Fruit fly (Drosophila melanogaster) whole organism, embryonic: Measurements from ENCODE around the gene Targ3.

ENCODE experiments used
- Aef1 ChIP-seq: fragments of 200-800 bp; sonication (Bioruptor generic); IDR thresholded peaks from 3 replicates; pipeline ENCODE4 v1.3.6; 2022; ENCODE audit warnings: missing biosample characterization, missing genetic modification characterization
- Bteb2 ChIP-seq: fragments of 200-800 bp; sonication (Bioruptor generic); optimal IDR thresholded peaks from 2 replicates; lab custom pipeline; 2016; ENCODE audit warnings: missing biosample characterization, missing genetic modification characterization
- CG10147 ChIP-seq: fragments of 200-800 bp; sonication (Bioruptor generic); optimal IDR thresholded peaks from 2 replicates; lab custom pipeline; 2019; ENCODE audit warnings: missing biosample characterization, mild to moderate bottlenecking, missing genetic modification characterization, moderate library complexity
- CG10267 ChIP-seq: fragments of 200-800 bp; sonication (Bioruptor generic); optimal IDR thresholded peaks from 2 replicates; lab custom pipeline; 2018; ENCODE audit warnings: missing biosample characterization, mild to moderate bottlenecking, missing genetic modification characterization, moderate library complexity
- CG10321 ChIP-seq: fragments of 200-800 bp; sonication (Bioruptor generic); IDR thresholded peaks from 2 replicates; pipeline ENCODE4 v1.3.6; 2022; ENCODE audit warnings: missing biosample characterization, missing genetic modification characterization
- CG13287 ChIP-seq: fragments of 200-800 bp; sonication (Bioruptor generic); IDR thresholded peaks from 2 replicates; pipeline ENCODE4 v1.3.6; 2022; ENCODE audit warnings: missing biosample characterization, missing genetic modification characterization; ENCODE audit not compliant: partially characterized antibody
- CG17568 ChIP-seq: fragments of 200-800 bp; sonication (Bioruptor generic); optimal IDR thresholded peaks from 2 replicates; lab custom pipeline; 2018; ENCODE audit warnings: missing biosample characterization, mild to moderate bottlenecking, missing genetic modification characterization, moderate library complexity
- CG2116 ChIP-seq: fragments of 200-800 bp; sonication (Bioruptor generic); optimal IDR thresholded peaks from 3 replicates; lab custom pipeline; 2018; ENCODE audit warnings: missing biosample characterization, mild to moderate bottlenecking, missing genetic modification characterization
- CG2129 ChIP-seq: fragments of 200-800 bp; sonication (Bioruptor generic); IDR thresholded peaks from 2 replicates; pipeline ENCODE4 v1.3.6; 2022; ENCODE audit warnings: missing biosample characterization, missing genetic modification characterization; ENCODE audit not compliant: partially characterized antibody
- CG32767 ChIP-seq: fragments of 200-800 bp; sonication (Bioruptor generic); IDR thresholded peaks from 2 replicates; pipeline ENCODE4 v1.3.6; 2022; ENCODE audit warnings: missing biosample characterization, missing genetic modification characterization
- CG33213 ChIP-seq: fragments of 200-800 bp; sonication (Bioruptor generic); optimal IDR thresholded peaks from 3 replicates; lab custom pipeline; 2016; ENCODE audit warnings: missing biosample characterization, missing genetic modification characterization
- CG3847 ChIP-seq: fragments of 200-800 bp; sonication (Bioruptor generic); IDR thresholded peaks from 2 replicates; pipeline ENCODE4 v1.3.6; 2022; ENCODE audit warnings: missing biosample characterization, missing genetic modification characterization
- CG4328 ChIP-seq: fragments of 200-800 bp; sonication (Bioruptor generic); optimal IDR thresholded peaks from 3 replicates; lab custom pipeline; 2017; ENCODE audit warnings: missing biosample characterization, missing genetic modification reagents, missing genetic modification characterization
- CG4360 ChIP-seq: fragments of 200-800 bp; sonication (Bioruptor generic); IDR thresholded peaks from 2 replicates; pipeline ENCODE4 v1.3.6; 2022; ENCODE audit warnings: missing biosample characterization, missing genetic modification characterization
- CG8924 ChIP-seq: fragments of 200-800 bp; optimal IDR thresholded peaks from 3 replicates; lab custom pipeline; 2019; ENCODE audit warnings: missing biosample characterization, mild to moderate bottlenecking, missing genetic modification characterization, moderate library complexity
- CHES-1-like ChIP-seq: fragments of 200-800 bp; sonication (Bioruptor generic); optimal IDR thresholded peaks from 2 replicates; lab custom pipeline; 2016; ENCODE audit warnings: missing biosample characterization, missing genetic modification characterization
- CTCF ChIP-seq: fragments of 200-800 bp; sonication (Bioruptor generic); optimal IDR thresholded peaks from 2 replicates; lab custom pipeline; 2017; ENCODE audit warnings: missing biosample characterization, mild to moderate bottlenecking, missing genetic modification characterization, moderate library complexity
- Deaf1 ChIP-seq: fragments of 200-800 bp; optimal IDR thresholded peaks from 3 replicates; lab custom pipeline; 2019; ENCODE audit warnings: missing biosample characterization, mild to moderate bottlenecking, missing genetic modification characterization, moderate library complexity
- HmgD ChIP-seq: fragments of 200-800 bp; sonication (Bioruptor generic); optimal IDR thresholded peaks from 3 replicates; lab custom pipeline; 2016; ENCODE audit warnings: missing biosample characterization, missing genetic modification characterization
- HmgZ ChIP-seq: fragments of 200-800 bp; sonication (Bioruptor generic); optimal IDR thresholded peaks from 2 replicates; lab custom pipeline; 2018; ENCODE audit warnings: missing biosample characterization, mild to moderate bottlenecking, missing genetic modification characterization
- Lhr ChIP-seq: fragments of 200-800 bp; sonication (Bioruptor generic); optimal IDR thresholded peaks from 3 replicates; lab custom pipeline; 2017; ENCODE audit warnings: mild to moderate bottlenecking, missing biosample characterization, missing genetic modification reagents, missing genetic modification characterization
- MBD-R2 ChIP-seq: fragments of 200-800 bp; sonication (Bioruptor generic); IDR thresholded peaks from 2 replicates; pipeline ENCODE4 v1.3.6; 2022; ENCODE audit warnings: missing biosample characterization, missing genetic modification characterization
- MESR4 ChIP-seq: fragments of 200-800 bp; sonication (Bioruptor generic); optimal IDR thresholded peaks from 2 replicates; lab custom pipeline; 2018; ENCODE audit warnings: missing biosample characterization, mild to moderate bottlenecking, missing genetic modification characterization, moderate library complexity
- Med ChIP-seq: fragments of 200-800 bp; sonication (Bioruptor generic); peaks from one replicate; lab custom pipeline; 2016; ENCODE audit warnings: missing biosample characterization, missing genetic modification characterization, mild to moderate bottlenecking, inconsistent platforms, moderate library complexity
- Opbp ChIP-seq: fragments of 200-800 bp; sonication (Bioruptor generic); IDR thresholded peaks from 3 replicates; pipeline ENCODE4 v1.3.6; 2022; ENCODE audit warnings: missing biosample characterization, missing genetic modification characterization; ENCODE audit not compliant: partially characterized antibody
- Ravus ChIP-seq: fragments of 200-800 bp; sonication (Bioruptor generic); IDR thresholded peaks from 2 replicates; pipeline ENCODE4 v1.3.6; 2022; ENCODE audit warnings: missing biosample characterization, missing genetic modification characterization
- Scr ChIP-seq: fragments of 200-800 bp; sonication (Bioruptor generic); IDR thresholded peaks from 2 replicates; pipeline ENCODE4 v1.3.6; 2022; ENCODE audit warnings: missing biosample characterization, missing genetic modification characterization; ENCODE audit not compliant: partially characterized antibody
- Stat92E ChIP-seq, 3 experiments: fragments of >200 bp in 2 of 3; fragments of 200-800 bp in 1 of 3; sonication (Bioruptor generic) in 1 of 3; optimal IDR thresholded peaks; 2 replicates each; lab custom pipeline; 2017 to 2019; ENCODE audit warnings: missing biosample characterization in 3 of 3, missing genetic modification characterization in 3 of 3, mild to moderate bottlenecking in 1 of 3, moderate library complexity in 1 of 3
- Trl ChIP-seq, 3 experiments: fragments of >200 bp in 2 of 3; fragments of 200-800 bp in 1 of 3; sonication (Bioruptor generic) in 1 of 3; optimal IDR thresholded peaks; 2 replicates in 1 of 3; 3 replicates in 2 of 3; lab custom pipeline; 2016 to 2017; ENCODE audit warnings: missing biosample characterization in 1 of 3, missing genetic modification characterization in 1 of 3
- amos ChIP-seq: fragments of 200-800 bp; sonication (Bioruptor generic); IDR thresholded peaks from 2 replicates; pipeline ENCODE4 v1.3.6; 2022; ENCODE audit warnings: missing biosample characterization, missing genetic modification characterization; ENCODE audit not compliant: partially characterized antibody
- bbx ChIP-seq: fragments of 200-800 bp; sonication (Bioruptor generic); IDR thresholded peaks from 2 replicates; pipeline ENCODE4 v1.3.6; 2022; ENCODE audit warnings: missing biosample characterization, missing genetic modification characterization; ENCODE audit not compliant: partially characterized antibody
- chm ChIP-seq: fragments of 200-800 bp; sonication (Bioruptor generic); IDR thresholded peaks from 2 replicates; pipeline ENCODE4 v1.3.6; 2022; ENCODE audit warnings: missing biosample characterization, missing genetic modification characterization
- ci ChIP-seq: fragments of 200-800 bp; sonication (Bioruptor generic); IDR thresholded peaks from 3 replicates; pipeline ENCODE4 v1.3.6; 2022; ENCODE audit warnings: missing biosample characterization, missing genetic modification characterization
- dmrt11E ChIP-seq: fragments of 200-800 bp; sonication (Bioruptor generic); optimal IDR thresholded peaks from 3 replicates; lab custom pipeline; 2018; ENCODE audit warnings: missing biosample characterization, mild to moderate bottlenecking, missing genetic modification characterization, moderate library complexity
- ems ChIP-seq: fragments of 200-800 bp; sonication (Bioruptor generic); optimal IDR thresholded peaks from 3 replicates; lab custom pipeline; 2016; ENCODE audit warnings: missing biosample characterization, missing genetic modification characterization
- gem ChIP-seq: fragments of 200-800 bp; sonication (Bioruptor generic); optimal IDR thresholded peaks from 2 replicates; lab custom pipeline; 2019; ENCODE audit warnings: missing biosample characterization, mild to moderate bottlenecking, missing genetic modification characterization, moderate library complexity
- gfzf ChIP-seq: fragments of 200-800 bp; sonication (Bioruptor generic); optimal IDR thresholded peaks from 2 replicates; lab custom pipeline; 2016; ENCODE audit warnings: missing biosample characterization, mild to moderate bottlenecking, missing genetic modification characterization, moderate library complexity
- gsb-n ChIP-seq: fragments of 200-800 bp; sonication (Bioruptor generic); optimal IDR thresholded peaks from 3 replicates; lab custom pipeline; 2018; ENCODE audit warnings: missing biosample characterization, mild to moderate bottlenecking, missing genetic modification characterization
- hkb ChIP-seq, 2 experiments: fragments of 200-800 bp in 1 of 2; fragments of >200 bp in 1 of 2; sonication (Bioruptor generic) in 1 of 2; IDR thresholded peaks in 1 of 2; optimal IDR thresholded peaks in 1 of 2; 2 replicates each; pipeline versions ENCODE4 v1.3.6 to Lab custom; 2017 to 2022; ENCODE audit warnings: missing biosample characterization in 1 of 2, missing genetic modification characterization in 1 of 2
- inv ChIP-seq: fragments of 200-800 bp; sonication (Bioruptor generic); IDR thresholded peaks from 2 replicates; pipeline ENCODE4 v1.3.6; 2022; ENCODE audit warnings: missing biosample characterization, missing genetic modification characterization; ENCODE audit not compliant: partially characterized antibody
- jumu ChIP-seq: fragments of 200-800 bp; sonication (Bioruptor generic); optimal IDR thresholded peaks from 3 replicates; lab custom pipeline; 2016; ENCODE audit warnings: missing biosample characterization, missing genetic modification characterization
- nom ChIP-seq: fragments of 200-800 bp; sonication (Bioruptor generic); optimal IDR thresholded peaks from 2 replicates; lab custom pipeline; 2017; ENCODE audit warnings: missing biosample characterization, missing genetic modification characterization, mild to moderate bottlenecking, moderate library complexity, missing genetic modification reagents
- sr ChIP-seq: fragments of 200-800 bp; sonication (Bioruptor generic); IDR thresholded peaks from 3 replicates; pipeline ENCODE4 v1.3.6; 2022; ENCODE audit warnings: missing biosample characterization, missing genetic modification characterization
- vnd ChIP-seq: fragments of 200-800 bp; sonication (Bioruptor generic); IDR thresholded peaks from 3 replicates; pipeline ENCODE4 v1.3.6; 2022; ENCODE audit warnings: missing biosample characterization, missing genetic modification characterization; ENCODE audit not compliant: partially characterized antibody

Targ3 gene

dm6 chr3L:21174962-21175361, 21.7 kb upstream of the Targ3 start:
- TF ChIP-seq nom (GFP tag; lab: Kevin White, UChicago) = peak; percentile 39
- TF ChIP-seq dmrt11E (tag; lab: Kevin White, UChicago) = no peak

DNA sequence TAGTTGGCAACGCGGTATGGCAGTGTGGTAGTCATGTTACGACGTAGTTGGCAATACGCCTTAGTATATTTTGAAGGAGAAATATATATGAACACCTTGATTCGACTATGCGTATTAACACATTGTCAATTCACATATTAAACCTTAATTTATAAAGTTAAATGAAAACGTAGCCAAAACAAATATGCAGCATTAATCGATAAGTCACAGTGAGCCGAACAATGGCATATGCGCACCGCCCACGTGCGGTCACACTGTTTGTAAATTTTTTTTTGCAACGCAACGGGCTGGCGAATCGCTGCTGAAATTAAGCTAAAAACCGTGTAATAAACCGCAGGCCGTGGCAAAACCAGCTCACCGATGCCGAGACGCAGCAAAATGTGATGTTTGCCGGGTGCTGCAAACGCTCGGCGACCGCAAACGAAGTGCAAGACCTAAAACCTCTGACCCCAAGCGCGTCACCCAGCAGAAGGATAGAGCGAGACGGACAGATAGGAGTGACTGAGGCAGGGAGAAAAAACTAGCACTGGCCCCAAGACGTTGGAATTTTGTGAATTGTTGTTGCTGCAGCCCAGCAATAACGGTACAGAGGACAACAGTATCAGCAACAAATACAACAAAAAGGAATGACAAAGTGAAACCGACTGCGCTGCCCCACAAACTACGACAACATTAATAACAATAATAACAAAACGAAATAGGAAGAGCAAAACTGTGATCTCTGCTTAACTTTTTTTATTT, 20.9 kb upstream of the Targ3 start:
- TF ChIP-seq CG10267 (tag; lab: Kevin White, UChicago) = peak; percentile 60
- TF ChIP-seq gsb-n = no peak
- peak; percentile 49; the same call in 1 of the 2 replicates for TF ChIP-seq CG4360 (GFP tag; lab: Robert Waterston, UW)
- no peak for TF ChIP-seq Aef1 (GFP tag; lab: Robert Waterston, UW)
- 0 out of 3 replicates have a peak, but pooled peaks have one; percentile 50 for TF ChIP-seq ci (GFP tag; lab: Robert Waterston, UW)
- TF ChIP-seq jumu (GFP tag; lab: Kevin White, UChicago) = peak; percentile 26
- peak; percentile 11; the same call in 1 of the 2 replicates for TF ChIP-seq CG2129 (GFP tag; lab: Robert Waterston, UW)
- peak; percentile 91 for TF ChIP-seq MESR4 (GFP tag; lab: Kevin White, UChicago)
- TF ChIP-seq Opbp = peak; percentile 22; the same call in 1 of the 3 replicates
- peak; percentile 70 for TF ChIP-seq hkb (optimal IDR thresholded peaks at IDR 0.05; lab: Kevin White, UChicago)
- TF ChIP-seq hkb (GFP tag; IDR thresholded peaks at IDR 0.05; lab: Robert Waterston, UW) = no peak
- TF ChIP-seq Med (GFP tag; lab: Kevin White, UChicago) = peak; percentile 82
- peak; percentile 68 for TF ChIP-seq CG2116 (GFP tag; lab: Kevin White, UChicago)
- TF ChIP-seq gem = peak; percentile 1
- TF ChIP-seq ems (GFP tag; lab: Kevin White, UChicago) = peak; percentile 21
- peak; percentile 39 for TF ChIP-seq CG33213 (GFP tag; lab: Kevin White, UChicago)
- TF ChIP-seq CG10321 (GFP tag; lab: Robert Waterston, UW) = 0 out of 2 replicates have a peak, but pooled peaks have one; percentile 24
- peak; percentile 28 for TF ChIP-seq CTCF
- 0 out of 2 replicates have a peak, but pooled peaks have one; percentile 20 for TF ChIP-seq inv (GFP tag; lab: Robert Waterston, UW)
- TF ChIP-seq bbx = 0 out of 2 replicates have a peak, but pooled peaks have one; percentile 48
- peak; percentile 24 for TF ChIP-seq CHES-1-like (GFP tag; lab: Kevin White, UChicago)
- peak; percentile 53 for TF ChIP-seq CG13287 (GFP tag; lab: Robert Waterston, UW)
- 0 out of 2 replicates have a peak, but pooled peaks have one; percentile 45 for TF ChIP-seq CG32767 (GFP tag; lab: Robert Waterston, UW)
- TF ChIP-seq Scr (GFP tag; lab: Robert Waterston, UW) = peak; percentile 53
- TF ChIP-seq MBD-R2 (GFP tag; lab: Robert Waterston, UW) = peak; percentile 50; the same call in 1 of the 2 replicates
- TF ChIP-seq CG10147 (GFP tag; lab: Kevin White, UChicago) = peak; percentile 6
- TF ChIP-seq vnd (GFP tag; lab: Robert Waterston, UW) = 0 out of 3 replicates have a peak, but pooled peaks have one; percentile 29
- no peak for TF ChIP-seq Bteb2
- TF ChIP-seq amos (GFP tag; lab: Robert Waterston, UW) = 0 out of 2 replicates have a peak, but pooled peaks have one; percentile 25
- no peak for TF ChIP-seq CG17568 (GFP tag; lab: Kevin White, UChicago)
- no peak for TF ChIP-seq Ravus (GFP tag; lab: Robert Waterston, UW)
- TF ChIP-seq Deaf1 (tag; lab: Kevin White, UChicago) = no peak
- TF ChIP-seq chm (GFP tag; lab: Robert Waterston, UW) = peak; percentile 56; the same call in 1 of the 2 replicates
- TF ChIP-seq Lhr (GFP tag; lab: Kevin White, UChicago) = peak; percentile 85
- TF ChIP-seq gfzf (GFP tag; lab: Kevin White, UChicago) = peak; percentile 93
- TF ChIP-seq nom (GFP tag; lab: Kevin White, UChicago) = peak; percentile 11
- TF ChIP-seq CG3847 (GFP tag; lab: Robert Waterston, UW) = 0 out of 2 replicates have a peak, but pooled peaks have one; percentile 26
- no peak for TF ChIP-seq Stat92E (GFP tag; optimal IDR thresholded peaks at IDR 0.05; lab: Kevin White, UChicago)
- TF ChIP-seq CG4328 (GFP tag; lab: Kevin White, UChicago) = no peak
- TF ChIP-seq sr (GFP tag; lab: Robert Waterston, UW) = no peak
- TF ChIP-seq HmgD (GFP tag; lab: Kevin White, UChicago) = peak; percentile 11
- TF ChIP-seq Trl (optimal IDR thresholded peaks at IDR 0.05; lab: Kevin White, UChicago) = no peak
- no peak for TF ChIP-seq Trl (GFP tag; optimal IDR thresholded peaks at IDR 0.05; lab: Kevin White, UChicago)
- TF ChIP-seq CG8924 (tag; lab: Kevin White, UChicago) = peak; percentile 13
- TF ChIP-seq HmgZ = peak; percentile 37
